Worm (Caenorhabditis elegans): Measurements from ENCODE around the gene daf-15.
A peak's percentile ranks its signal among the peaks of the same experiment; 100 is the strongest.

daf-15 gene

ce11 chrIV:9367852-9368627 lies 18.0 kb upstream of the daf-15 start:
- TF ChIP-seq F22D6.2 (tag; optimal IDR thresholded peaks at IDR 0.05) (no peak), him-1 (tag; optimal IDR thresholded peaks at IDR 0.05) (no peak), tlf-1 (GFP tag; optimal IDR thresholded peaks at IDR 0.05) (peak; percentile 50), F33H1.4 (GFP tag; IDR thresholded peaks at IDR 0.05) (peak; percentile 90), somi-1 (GFP tag; optimal IDR thresholded peaks at IDR 0.05) (no peak), gei-17 (GFP tag; optimal IDR thresholded peaks at IDR 0.05) (no peak), lir-1 (GFP tag; conservative IDR thresholded peaks at IDR 0.05) (no peak), hsf-1 (GFP tag; IDR thresholded peaks at IDR 0.05) (0 out of 2 replicates have a peak, but pooled peaks have one; percentile 16), dpff-1 (tag; optimal IDR thresholded peaks at IDR 0.05) (no peak), ets-4 (GFP tag; optimal IDR thresholded peaks at IDR 0.05) (no peak), nhr-80 (tag; optimal IDR thresholded peaks at IDR 0.05) (peak; percentile 15), F37B4.10 (GFP tag; IDR thresholded peaks at IDR 0.05) (no peak), F57A8.1 (GFP tag; optimal IDR thresholded peaks at IDR 0.05) (no peak), dpl-1 (GFP tag; optimal IDR thresholded peaks at IDR 0.05) (peak; percentile 76), lsl-1 (GFP tag; optimal IDR thresholded peaks at IDR 0.05) (peak; percentile 90), snpc-1.1 (tag; optimal IDR thresholded peaks at IDR 0.05; ENCODE audit: insufficient read depth) (peak; percentile 37), mcd-1 (GFP tag; IDR thresholded peaks at IDR 0.05) (peak; percentile 35; the same call in 1 of the 2 replicates), B0336.3 (GFP tag; IDR thresholded peaks at IDR 0.05) (no peak), ztf-26 (tag; optimal IDR thresholded peaks at IDR 0.05) (no peak), ZK185.1 (tag; optimal IDR thresholded peaks at IDR 0.05; ENCODE audit: poor library complexity, severe bottlenecking) (peak; percentile 10), tbp1 (GFP tag; optimal IDR thresholded peaks at IDR 0.05) (peak; percentile 13), efl-1 (GFP tag; optimal IDR thresholded peaks at IDR 0.05) (peak; percentile 92), aptf-2 (GFP tag; conservative IDR thresholded peaks at IDR 0.05) (no peak), snpc-4 (GFP tag; optimal IDR thresholded peaks at IDR 0.05) (peak; percentile 10), snpc-4 (tag; optimal IDR thresholded peaks at IDR 0.05) (peak in 2 of 4 experiments; percentile 9 to 48), aptf-3 (GFP tag; IDR thresholded peaks at IDR 0.05) (no peak), ztf-6 (GFP tag; IDR thresholded peaks at IDR 0.05) (no peak), ztf-3 (GFP tag; optimal IDR thresholded peaks at IDR 0.05) (no peak), F52B5.7 (tag; optimal IDR thresholded peaks at IDR 0.05) (no peak), pbrm-1 (GFP tag; IDR thresholded peaks at IDR 0.05) (no peak), rcor-1 (GFP tag; IDR thresholded peaks at IDR 0.05) (no peak), madf-10 (tag; optimal IDR thresholded peaks at IDR 0.05) (no peak), F49E8.2 (tag; optimal IDR thresholded peaks at IDR 0.05; ENCODE audit: insufficient read depth) (peak; percentile 42), ceh-27 (GFP tag; optimal IDR thresholded peaks at IDR 0.05) (peak; percentile 24), lin-35 (GFP tag; optimal IDR thresholded peaks at IDR 0.05) (no peak), F23B12.7 (tag; optimal IDR thresholded peaks at IDR 0.05; ENCODE audit: insufficient read depth) (no peak), egl-18 (GFP tag; IDR thresholded peaks at IDR 0.05) (no peak), lin-54 (GFP tag; optimal IDR thresholded peaks at IDR 0.05) (peak; percentile 70), die-1 (tag; optimal IDR thresholded peaks at IDR 0.05) (no peak), F10E7.11 (tag; optimal IDR thresholded peaks at IDR 0.05) (no peak), lin-26 (GFP tag; IDR thresholded peaks at IDR 0.05) (no peak), sdz-38 (tag; optimal IDR thresholded peaks at IDR 0.05) (no peak), Y67H2A.10 (GFP tag; conservative IDR thresholded peaks at IDR 0.05) (no peak), cebp-1 (GFP tag; IDR thresholded peaks at IDR 0.05) (no peak), cebp-1 (tag; optimal IDR thresholded peaks at IDR 0.05) (no peak), madf-6 (GFP tag; IDR thresholded peaks at IDR 0.05) (peak; percentile 96), lin-40 (tag; optimal IDR thresholded peaks at IDR 0.05) (peak; percentile 8), madf-8 (GFP tag; conservative IDR thresholded peaks at IDR 0.05) (peak; percentile 82)
